Worm (Caenorhabditis elegans) whole organism, L2 larva: ENCODE measurements around the gene C10C5.3.

Source experiments
- F13H6.1 ChIP-seq: sonication (generic microtip); optimal IDR thresholded peaks from 2 replicates; lab custom pipeline; 2016; ENCODE audit warnings: missing genetic modification characterization, missing compliant biosample characterization
- R02D3.7 ChIP-seq: fragments of 150-350 bp; optimal IDR thresholded peaks from 2 replicates; lab custom pipeline; 2014; ENCODE audit warnings: missing biosample characterization, missing genetic modification characterization
- Y55F3AM.14 ChIP-seq: fragments of 200-800 bp; sonication (Bioruptor generic); optimal IDR thresholded peaks from 2 replicates; lab custom pipeline; 2018; ENCODE audit warnings: mild to moderate bottlenecking, missing genetic modification characterization, missing compliant biosample characterization
- alr-1 ChIP-seq: fragments of 150-350 bp; optimal IDR thresholded peaks from 2 replicates; lab custom pipeline; 2014; ENCODE audit warnings: missing biosample characterization, missing genetic modification characterization
- aly-2 ChIP-seq: fragments of 150-350 bp; optimal IDR thresholded peaks from 2 replicates; lab custom pipeline; 2014; ENCODE audit warnings: missing biosample characterization, missing genetic modification characterization
- ama-1 ChIP-seq: fragments of 150-350 bp; optimal IDR thresholded peaks from 2 replicates; lab custom pipeline; 2018; ENCODE audit warnings: inconsistent platforms
- blmp-1 ChIP-seq: sonication (generic microtip); optimal IDR thresholded peaks from 2 replicates; lab custom pipeline; 2017; ENCODE audit warnings: missing genetic modification characterization, mild to moderate bottlenecking, missing compliant biosample characterization, antibody characterized with exemption, moderate library complexity; ENCODE audit not compliant: insufficient read depth
- ceh-16 ChIP-seq: fragments of 150-350 bp; optimal IDR thresholded peaks from 2 replicates; lab custom pipeline; 2014; ENCODE audit warnings: missing biosample characterization, missing genetic modification characterization
- dmd-4 ChIP-seq: sonication (generic microtip); optimal IDR thresholded peaks from 2 replicates; lab custom pipeline; 2017; ENCODE audit warnings: missing biosample characterization, missing genetic modification characterization
- egl-27 ChIP-seq: sonication (generic microtip); optimal IDR thresholded peaks from 3 replicates; lab custom pipeline; 2017; ENCODE audit warnings: missing biosample characterization, missing genetic modification reagents, missing genetic modification characterization
- elt-1 ChIP-seq: fragments of 150-350 bp; optimal IDR thresholded peaks from 2 replicates; lab custom pipeline; 2014; ENCODE audit warnings: missing biosample characterization, missing genetic modification characterization
- elt-3 ChIP-seq: sonication (generic microtip); optimal IDR thresholded peaks from 2 replicates; lab custom pipeline; 2017; ENCODE audit warnings: missing biosample characterization, missing genetic modification characterization
- gmeb-1 ChIP-seq: fragments of 150-350 bp; optimal IDR thresholded peaks from 2 replicates; lab custom pipeline; 2014; ENCODE audit warnings: missing biosample characterization, missing genetic modification characterization
- lin-11 ChIP-seq: fragments of 150-350 bp; sonication (generic microtip); optimal IDR thresholded peaks from 2 replicates; lab custom pipeline; 2014; ENCODE audit warnings: missing biosample characterization, missing genetic modification characterization, inconsistent platforms, mixed read lengths
- lin-39 ChIP-seq: fragments of 150-350 bp; optimal IDR thresholded peaks from 2 replicates; lab custom pipeline; 2014; ENCODE audit warnings: missing biosample characterization, missing genetic modification reagents, missing genetic modification characterization
- lsy-2 ChIP-seq, 2 experiments: fragments of 150-350 bp in 1 of 2; sonication (generic microtip) in 1 of 2; optimal IDR thresholded peaks; 2 replicates each; lab custom pipeline; 2014 to 2017; ENCODE audit warnings: missing biosample characterization in 2 of 2, missing genetic modification characterization in 2 of 2
- mab-5 ChIP-seq: fragments of 150-350 bp; optimal IDR thresholded peaks from 2 replicates; lab custom pipeline; 2014; ENCODE audit warnings: missing biosample characterization, missing genetic modification characterization
- mbf-1 ChIP-seq: sonication (generic microtip); optimal IDR thresholded peaks from 2 replicates; lab custom pipeline; 2017; ENCODE audit warnings: missing biosample characterization, missing genetic modification characterization
- mdl-1 ChIP-seq, 2 experiments: fragments of 150-350 bp in 1 of 2; sonication (generic microtip) in 1 of 2; optimal IDR thresholded peaks; 2 replicates each; lab custom pipeline; 2017; ENCODE audit warnings: missing biosample characterization in 2 of 2, missing genetic modification characterization in 2 of 2
- nhr-10 ChIP-seq: sonication (generic microtip); optimal IDR thresholded peaks from 2 replicates; lab custom pipeline; 2017; ENCODE audit warnings: missing biosample characterization, missing genetic modification characterization
- nhr-11 ChIP-seq: fragments of 150-350 bp; optimal IDR thresholded peaks from 2 replicates; lab custom pipeline; 2014; ENCODE audit warnings: missing biosample characterization, missing genetic modification characterization
- nhr-12 ChIP-seq: fragments of 150-350 bp; optimal IDR thresholded peaks from 2 replicates; lab custom pipeline; 2014; ENCODE audit warnings: missing biosample characterization, missing genetic modification characterization
- nhr-21 ChIP-seq: fragments of 150-350 bp; optimal IDR thresholded peaks from 2 replicates; lab custom pipeline; 2014; ENCODE audit warnings: missing biosample characterization, missing genetic modification characterization
- nhr-23 ChIP-seq: fragments of 150-350 bp; optimal IDR thresholded peaks from 2 replicates; lab custom pipeline; 2014; ENCODE audit warnings: missing biosample characterization, missing genetic modification reagents, missing genetic modification characterization
- nhr-237 ChIP-seq: fragments of 150-350 bp; optimal IDR thresholded peaks from 2 replicates; lab custom pipeline; 2014; ENCODE audit warnings: missing biosample characterization, missing genetic modification characterization
- nhr-25 ChIP-seq: fragments of 150-350 bp; sonication (generic microtip); optimal IDR thresholded peaks from 3 replicates; lab custom pipeline; 2014; ENCODE audit warnings: missing biosample characterization, missing genetic modification characterization
- nhr-6 ChIP-seq: fragments of 150-350 bp; optimal IDR thresholded peaks from 2 replicates; lab custom pipeline; 2014; ENCODE audit warnings: missing biosample characterization, missing genetic modification characterization
- nhr-77 ChIP-seq: fragments of 150-350 bp; optimal IDR thresholded peaks from 2 replicates; lab custom pipeline; 2014; ENCODE audit warnings: missing biosample characterization, missing genetic modification characterization
- sem-4 ChIP-seq: fragments of 150-350 bp; optimal IDR thresholded peaks from 2 replicates; lab custom pipeline; 2014; ENCODE audit warnings: missing biosample characterization, missing genetic modification reagents, missing genetic modification characterization
- skn-1 ChIP-seq: sonication (generic microtip); optimal IDR thresholded peaks from 2 replicates; lab custom pipeline; 2017; ENCODE audit warnings: missing biosample characterization, missing genetic modification characterization
- sma-3 ChIP-seq: sonication (generic microtip); optimal IDR thresholded peaks from 2 replicates; lab custom pipeline; 2016; ENCODE audit warnings: missing genetic modification reagents, missing genetic modification characterization, missing compliant biosample characterization
- sma-9 ChIP-seq, 2 experiments: fragments of 150-350 bp in 1 of 2; sonication (generic microtip) in 1 of 2; optimal IDR thresholded peaks; 2 replicates each; lab custom pipeline; 2014 to 2016; ENCODE audit warnings: missing genetic modification characterization in 2 of 2, mild to moderate bottlenecking in 1 of 2, missing biosample characterization in 1 of 2, missing compliant biosample characterization in 1 of 2, missing genetic modification reagents in 1 of 2, moderate library complexity in 1 of 2
- unc-39 ChIP-seq: fragments of 150-350 bp; optimal IDR thresholded peaks from 2 replicates; lab custom pipeline; 2014; ENCODE audit warnings: missing biosample characterization, missing genetic modification characterization
- unc-55 ChIP-seq: fragments of 150-350 bp; sonication (generic microtip); optimal IDR thresholded peaks from 3 replicates; lab custom pipeline; 2014; ENCODE audit warnings: missing biosample characterization, missing genetic modification reagents, missing genetic modification characterization
- unc-62 ChIP-seq: fragments of 150-350 bp; optimal IDR thresholded peaks from 2 replicates; lab custom pipeline; 2014; ENCODE audit warnings: missing biosample characterization, missing genetic modification reagents, missing genetic modification characterization
- ztf-1 ChIP-seq: fragments of 200-800 bp; sonication (Bioruptor generic); conservative IDR thresholded peaks from 2 replicates; pipeline ENCODE4 v1.3.6; 2022; ENCODE audit warnings: missing genetic modification characterization, missing compliant biosample characterization
- ztf-11 ChIP-seq: sonication (generic microtip); optimal IDR thresholded peaks from 2 replicates; lab custom pipeline; 2017; ENCODE audit warnings: missing biosample characterization, missing genetic modification characterization

Gene C10C5.3

ce11 chrIV:9386038-9386437, 11.4 kb downstream of the C10C5.3 start, which contains the start of gene daf-15 (continued):
- no peak for TF ChIP-seq nhr-11 (tag; lab: Kevin White, UChicago)
- no peak for TF ChIP-seq Y55F3AM.14 (GFP tag; lab: Kevin White, UChicago)
- TF ChIP-seq nhr-77 = no peak
- TF ChIP-seq ztf-11 (tag; lab: Kevin White, UChicago) = no peak
- peak; percentile 37 to 76 for TF ChIP-seq lsy-2 (tag; optimal IDR thresholded peaks at IDR 0.05; lab: Kevin White, UChicago)
- TF ChIP-seq mab-5 = no peak
- TF ChIP-seq nhr-23 (tag; lab: Kevin White, UChicago) = no peak
- TF ChIP-seq alr-1 (tag; lab: Kevin White, UChicago) = no peak
- no peak for TF ChIP-seq nhr-12
- no peak for TF ChIP-seq R02D3.7 (tag; lab: Kevin White, UChicago)
- no peak for TF ChIP-seq ztf-1 (GFP tag; lab: Robert Waterston, UW)
- peak; percentile 56 for TF ChIP-seq sma-3 (GFP tag; lab: Kevin White, UChicago)
- no peak for TF ChIP-seq nhr-21
- no peak for TF ChIP-seq lin-11
- TF ChIP-seq dmd-4 (tag; lab: Kevin White, UChicago) = no peak
- TF ChIP-seq egl-27 (tag; lab: Kevin White, UChicago) = no peak
- TF ChIP-seq nhr-10 (tag; lab: Kevin White, UChicago) = no peak
- TF ChIP-seq elt-1 (tag; lab: Kevin White, UChicago) = no peak
- TF ChIP-seq F13H6.1 = peak; percentile 26
- TF ChIP-seq mbf-1 (tag; lab: Kevin White, UChicago) = no peak
- no peak for TF ChIP-seq ama-1
- no peak for TF ChIP-seq lin-39
- TF ChIP-seq ceh-16 (tag; lab: Kevin White, UChicago) = no peak

ce11 chrIV:9396118-9396517, 21.5 kb downstream of the C10C5.3 start, which contains the start of gene col-121:
Gene col-121, minus strand, starts transcription at chrIV:9396218.
- TF ChIP-seq sma-3 (GFP tag; lab: Kevin White, UChicago) (no peak), unc-39 (no peak), nhr-25 (tag; lab: Kevin White, UChicago) (no peak), nhr-10 (tag; lab: Kevin White, UChicago) (no peak), skn-1 (tag; lab: Kevin White, UChicago) (no peak), nhr-6 (no peak), elt-3 (tag; lab: Kevin White, UChicago) (no peak), lin-39 (no peak), mab-5 (no peak), Y55F3AM.14 (GFP tag; lab: Kevin White, UChicago) (no peak), unc-62 (GFP tag; lab: Kevin White, UChicago) (no peak), sma-9 (GFP tag; optimal IDR thresholded peaks at IDR 0.05; lab: Kevin White, UChicago) (no peak), sma-9 (tag; optimal IDR thresholded peaks at IDR 0.05; lab: Kevin White, UChicago) (no peak), nhr-77 (no peak), unc-55 (GFP tag; lab: Kevin White, UChicago) (no peak), gmeb-1 (no peak), nhr-23 (tag; lab: Kevin White, UChicago) (no peak), ztf-11 (tag; lab: Kevin White, UChicago) (no peak), mdl-1 (tag; optimal IDR thresholded peaks at IDR 0.05; lab: Kevin White, UChicago) (no peak)

ce11 chrIV:9397278-9397677, 22.6 kb downstream of the C10C5.3 start, which contains the start of gene F56D5.3:
Gene F56D5.3, plus strand, starts transcription at chrIV:9397578.
- TF ChIP-seq blmp-1 (tag; lab: Kevin White, UChicago) = no peak
- no peak for TF ChIP-seq mdl-1 (tag; optimal IDR thresholded peaks at IDR 0.05; lab: Kevin White, UChicago)
- TF ChIP-seq aly-2 (tag; lab: Kevin White, UChicago) = no peak
- TF ChIP-seq nhr-23 (tag; lab: Kevin White, UChicago) = no peak
- no peak for TF ChIP-seq sma-9 (GFP tag; optimal IDR thresholded peaks at IDR 0.05; lab: Kevin White, UChicago)
- no peak for TF ChIP-seq sma-9 (tag; optimal IDR thresholded peaks at IDR 0.05; lab: Kevin White, UChicago)
- TF ChIP-seq sem-4 (tag; lab: Kevin White, UChicago) = no peak
- no peak for TF ChIP-seq lin-11

ce11 chrIV:9398512-9398911, 23.9 kb downstream of the C10C5.3 start, which contains the start of gene F56D5.2:
Gene F56D5.2, minus strand, starts transcription at chrIV:9398612.
- TF ChIP-seq lin-11 (no peak), nhr-10 (tag; lab: Kevin White, UChicago) (no peak), nhr-25 (tag; lab: Kevin White, UChicago) (no peak), ama-1 (no peak), sma-3 (GFP tag; lab: Kevin White, UChicago) (no peak), elt-1 (tag; lab: Kevin White, UChicago) (no peak), nhr-6 (no peak), nhr-77 (no peak), ceh-16 (tag; lab: Kevin White, UChicago) (no peak), nhr-237 (tag; lab: Kevin White, UChicago) (no peak), ztf-11 (tag; lab: Kevin White, UChicago) (no peak)
- TF ChIP-seq, all 48 proteins: peak for 0
